Fruit fly (Drosophila melanogaster) whole organism, embryonic: Measurements from ENCODE around the gene CG15155.

Experiments used
- Asciz ChIP-seq: fragments of 200-800 bp; sonication (Bioruptor generic); optimal IDR thresholded peaks from 2 replicates; lab custom pipeline; 2017; ENCODE audit warnings: missing biosample characterization, mild to moderate bottlenecking, missing genetic modification characterization, missing genetic modification reagents
- Atf-2 ChIP-seq: fragments of 200-800 bp; sonication (Bioruptor generic); optimal IDR thresholded peaks from 2 replicates; lab custom pipeline; 2016; ENCODE audit warnings: missing biosample characterization, missing genetic modification characterization
- CG10565 ChIP-seq: fragments of 200-800 bp; sonication (Bioruptor generic); optimal IDR thresholded peaks from 3 replicates; lab custom pipeline; 2016; ENCODE audit warnings: missing biosample characterization, mild to moderate bottlenecking, missing genetic modification characterization
- CG10979 ChIP-seq: fragments of 200-800 bp; sonication (Bioruptor generic); optimal IDR thresholded peaks from 2 replicates; lab custom pipeline; 2018; ENCODE audit warnings: missing biosample characterization, mild to moderate bottlenecking, missing genetic modification characterization, moderate library complexity
- CG11456 ChIP-seq: fragments of 200-800 bp; sonication (Bioruptor generic); IDR thresholded peaks from 3 replicates; pipeline ENCODE4 v1.3.6; 2022; ENCODE audit warnings: missing biosample characterization, missing genetic modification characterization
- CG15479 ChIP-seq: fragments of 200-800 bp; sonication (Bioruptor generic); optimal IDR thresholded peaks from 3 replicates; lab custom pipeline; 2019; ENCODE audit warnings: missing biosample characterization, mild to moderate bottlenecking, missing genetic modification characterization, moderate library complexity
- CG2678 ChIP-seq: fragments of 200-800 bp; sonication (Bioruptor generic); optimal IDR thresholded peaks from 3 replicates; lab custom pipeline; 2019; ENCODE audit warnings: missing biosample characterization, mild to moderate bottlenecking, missing genetic modification characterization, moderate library complexity
- CG3281 ChIP-seq: fragments of 200-800 bp; sonication (Bioruptor generic); optimal IDR thresholded peaks from 3 replicates; lab custom pipeline; 2017; ENCODE audit warnings: missing biosample characterization, mild to moderate bottlenecking, missing genetic modification characterization
- CG34376 ChIP-seq: fragments of 200-800 bp; sonication (Bioruptor generic); optimal IDR thresholded peaks from 2 replicates; lab custom pipeline; 2018; ENCODE audit warnings: missing biosample characterization, mild to moderate bottlenecking, missing genetic modification characterization
- CG6683 ChIP-seq: fragments of 200-800 bp; sonication (Bioruptor generic); optimal IDR thresholded peaks from 2 replicates; lab custom pipeline; 2017; ENCODE audit warnings: missing biosample characterization, mild to moderate bottlenecking, missing genetic modification characterization, missing genetic modification reagents
- CG7987 ChIP-seq: fragments of 200-800 bp; sonication (Bioruptor generic); optimal IDR thresholded peaks from 2 replicates; lab custom pipeline; 2018; ENCODE audit warnings: missing biosample characterization, mild to moderate bottlenecking, missing genetic modification characterization, moderate library complexity
- CG8359 ChIP-seq: fragments of 200-800 bp; sonication (Bioruptor generic); optimal IDR thresholded peaks from 2 replicates; lab custom pipeline; 2017; ENCODE audit warnings: missing biosample characterization, mild to moderate bottlenecking, missing genetic modification characterization, borderline replicate concordance
- CG8924 ChIP-seq: fragments of 200-800 bp; optimal IDR thresholded peaks from 3 replicates; lab custom pipeline; 2019; ENCODE audit warnings: missing biosample characterization, mild to moderate bottlenecking, missing genetic modification characterization, moderate library complexity
- CG9437 ChIP-seq: fragments of 200-800 bp; sonication (Bioruptor generic); optimal IDR thresholded peaks from 2 replicates; lab custom pipeline; 2018; ENCODE audit warnings: missing biosample characterization, mild to moderate bottlenecking, missing genetic modification characterization
- CG9797 ChIP-seq: fragments of 200-800 bp; sonication (Bioruptor generic); optimal IDR thresholded peaks from 3 replicates; lab custom pipeline; 2018; ENCODE audit warnings: missing biosample characterization, mild to moderate bottlenecking, missing genetic modification characterization
- Camta ChIP-seq: fragments of 200-800 bp; sonication (Bioruptor generic); optimal IDR thresholded peaks from 2 replicates; lab custom pipeline; 2016; ENCODE audit warnings: missing biosample characterization, missing genetic modification characterization
- D ChIP-seq, 2 experiments: fragments of 200-800 bp in 1 of 2; fragments of >200 bp in 1 of 2; sonication (Bioruptor generic) in 1 of 2; optimal IDR thresholded peaks; 2 replicates in 1 of 2; 3 replicates in 1 of 2; lab custom pipeline; 2017; ENCODE audit warnings: mild to moderate bottlenecking in 1 of 2, missing biosample characterization in 1 of 2, missing genetic modification characterization in 1 of 2, missing genetic modification reagents in 1 of 2
- Dek ChIP-seq: fragments of 200-800 bp; sonication (Bioruptor generic); optimal IDR thresholded peaks from 3 replicates; lab custom pipeline; 2019; ENCODE audit warnings: missing biosample characterization, mild to moderate bottlenecking, missing genetic modification characterization, moderate library complexity
- Dip2 ChIP-seq: fragments of 200-800 bp; sonication (Bioruptor generic); IDR thresholded peaks from 2 replicates; pipeline ENCODE4 v1.3.6; 2022; ENCODE audit warnings: missing biosample characterization, missing genetic modification characterization
- Doc3 ChIP-seq: fragments of 200-800 bp; sonication (Bioruptor generic); IDR thresholded peaks from 3 replicates; pipeline ENCODE4 v1.3.6; 2022; ENCODE audit warnings: missing biosample characterization, missing genetic modification characterization; ENCODE audit not compliant: partially characterized antibody
- Dref ChIP-seq: fragments of 200-800 bp; sonication (Bioruptor generic); IDR thresholded peaks from 2 replicates; pipeline ENCODE4 v1.3.6; 2022; ENCODE audit warnings: missing biosample characterization, missing genetic modification characterization
- HHEX ChIP-seq: fragments of 200-800 bp; sonication (Bioruptor generic); optimal IDR thresholded peaks from 3 replicates; lab custom pipeline; 2017; ENCODE audit warnings: missing biosample characterization, mild to moderate bottlenecking, missing genetic modification characterization, missing genetic modification reagents
- HmgZ ChIP-seq: fragments of 200-800 bp; sonication (Bioruptor generic); optimal IDR thresholded peaks from 2 replicates; lab custom pipeline; 2018; ENCODE audit warnings: missing biosample characterization, mild to moderate bottlenecking, missing genetic modification characterization
- Hr51 ChIP-seq, 2 experiments: fragments of 200-800 bp; sonication (Bioruptor generic); optimal IDR thresholded peaks; 2 replicates in 1 of 2; 3 replicates in 1 of 2; lab custom pipeline; 2016 to 2018; ENCODE audit warnings: missing biosample characterization in 2 of 2, missing genetic modification characterization in 2 of 2, mild to moderate bottlenecking in 1 of 2, moderate library complexity in 1 of 2
- Jarid2 ChIP-seq: fragments of 200-800 bp; sonication (Bioruptor generic); optimal IDR thresholded peaks from 3 replicates; lab custom pipeline; 2017; ENCODE audit warnings: mild to moderate bottlenecking, missing biosample characterization, missing genetic modification reagents, missing genetic modification characterization
- MTF-1 ChIP-seq: fragments of 200-800 bp; sonication (Bioruptor generic); optimal IDR thresholded peaks from 2 replicates; lab custom pipeline; 2018; ENCODE audit warnings: missing biosample characterization, mild to moderate bottlenecking, missing genetic modification characterization, borderline replicate concordance
- Meics ChIP-seq: fragments of 200-800 bp; sonication (Bioruptor generic); optimal IDR thresholded peaks from 2 replicates; lab custom pipeline; 2017; ENCODE audit warnings: missing biosample characterization, mild to moderate bottlenecking, missing genetic modification characterization
- Nf-YA ChIP-seq: fragments of 200-800 bp; sonication (Bioruptor generic); IDR thresholded peaks from 2 replicates; pipeline ENCODE4 v1.3.6; 2022; ENCODE audit warnings: missing biosample characterization, missing genetic modification characterization
- NfI ChIP-seq: fragments of 200-800 bp; sonication (Bioruptor generic); optimal IDR thresholded peaks from 3 replicates; lab custom pipeline; 2018; ENCODE audit warnings: missing biosample characterization, mild to moderate bottlenecking, missing genetic modification characterization, moderate library complexity
- Ptx1 ChIP-seq: fragments of 200-800 bp; sonication (Bioruptor generic); IDR thresholded peaks from 2 replicates; pipeline ENCODE4 v1.3.6; 2022; ENCODE audit warnings: missing biosample characterization, missing genetic modification characterization
- Ravus ChIP-seq: fragments of 200-800 bp; sonication (Bioruptor generic); IDR thresholded peaks from 2 replicates; pipeline ENCODE4 v1.3.6; 2022; ENCODE audit warnings: missing biosample characterization, missing genetic modification characterization
- Rfx ChIP-seq: fragments of 200-800 bp; sonication (Bioruptor generic); IDR thresholded peaks from 2 replicates; pipeline ENCODE4 v1.3.6; 2022; ENCODE audit warnings: missing biosample characterization, missing genetic modification characterization
- Vsx1 ChIP-seq: fragments of 200-800 bp; sonication (Bioruptor generic); optimal IDR thresholded peaks from 2 replicates; lab custom pipeline; 2017; ENCODE audit warnings: missing biosample characterization, mild to moderate bottlenecking, missing genetic modification characterization, missing genetic modification reagents
- bcd ChIP-seq: fragments of 200-800 bp; sonication (Bioruptor generic); optimal IDR thresholded peaks from 2 replicates; lab custom pipeline; 2017; ENCODE audit warnings: missing biosample characterization, mild to moderate bottlenecking, missing genetic modification characterization
- bowl ChIP-seq: fragments of 200-800 bp; sonication (Bioruptor generic); IDR thresholded peaks from 2 replicates; pipeline ENCODE4 v1.3.6; 2022; ENCODE audit warnings: missing biosample characterization, missing genetic modification characterization
- btn ChIP-seq: fragments of 200-800 bp; sonication (Bioruptor generic); optimal IDR thresholded peaks from 2 replicates; lab custom pipeline; 2016; ENCODE audit warnings: missing biosample characterization, missing genetic modification characterization
- chif ChIP-seq, 2 experiments: fragments of 200-800 bp; sonication (Bioruptor generic); optimal IDR thresholded peaks; 3 replicates each; lab custom pipeline; 2016; ENCODE audit warnings: missing biosample characterization in 2 of 2, missing genetic modification characterization in 2 of 2
- ci ChIP-seq: fragments of 200-800 bp; sonication (Bioruptor generic); IDR thresholded peaks from 3 replicates; pipeline ENCODE4 v1.3.6; 2022; ENCODE audit warnings: missing biosample characterization, missing genetic modification characterization
- disco-r ChIP-seq: fragments of 200-800 bp; sonication (Bioruptor generic); optimal IDR thresholded peaks from 2 replicates; lab custom pipeline; 2016; ENCODE audit warnings: missing biosample characterization, missing genetic modification characterization
- emc ChIP-seq: fragments of 200-800 bp; sonication (Bioruptor generic); optimal IDR thresholded peaks from 2 replicates; lab custom pipeline; 2016; ENCODE audit warnings: missing biosample characterization, missing genetic modification characterization
- eve ChIP-seq, 2 experiments: fragments of >200 bp; optimal IDR thresholded peaks; 2 replicates each; lab custom pipeline; 2017; ENCODE audit warnings: missing biosample characterization in 2 of 2, missing genetic modification characterization in 2 of 2
- inv ChIP-seq: fragments of 200-800 bp; sonication (Bioruptor generic); IDR thresholded peaks from 2 replicates; pipeline ENCODE4 v1.3.6; 2022; ENCODE audit warnings: missing biosample characterization, missing genetic modification characterization; ENCODE audit not compliant: partially characterized antibody
- jing ChIP-seq: fragments of 200-800 bp; sonication (Bioruptor generic); optimal IDR thresholded peaks from 2 replicates; lab custom pipeline; 2018; ENCODE audit warnings: missing biosample characterization, mild to moderate bottlenecking, missing genetic modification characterization
- kay ChIP-seq: fragments of 200-800 bp; sonication (Bioruptor generic); optimal IDR thresholded peaks from 2 replicates; lab custom pipeline; 2016; ENCODE audit warnings: missing biosample characterization, missing genetic modification characterization
- lab ChIP-seq: fragments of 200-800 bp; sonication (Bioruptor generic); optimal IDR thresholded peaks from 3 replicates; lab custom pipeline; 2017; ENCODE audit warnings: missing biosample characterization, missing genetic modification characterization, mild to moderate bottlenecking, moderate library complexity, missing genetic modification reagents
- odd ChIP-seq: fragments of 200-800 bp; sonication (Bioruptor generic); optimal IDR thresholded peaks from 2 replicates; lab custom pipeline; 2017; ENCODE audit warnings: missing biosample characterization, mild to moderate bottlenecking, missing genetic modification characterization
- pb ChIP-seq: fragments of 200-800 bp; sonication (Bioruptor generic); optimal IDR thresholded peaks from 3 replicates; lab custom pipeline; 2016; ENCODE audit warnings: missing biosample characterization, missing genetic modification characterization
- pho ChIP-seq: fragments of 200-800 bp; sonication (Bioruptor generic); optimal IDR thresholded peaks from 2 replicates; lab custom pipeline; 2016; ENCODE audit warnings: missing biosample characterization, missing genetic modification characterization
- repo ChIP-seq: fragments of 200-800 bp; sonication (Bioruptor generic); optimal IDR thresholded peaks from 2 replicates; lab custom pipeline; 2016; ENCODE audit warnings: missing biosample characterization, missing genetic modification characterization
- ssp ChIP-seq: fragments of 200-800 bp; sonication (Bioruptor generic); IDR thresholded peaks from 2 replicates; pipeline ENCODE4 v1.3.6; 2022; ENCODE audit warnings: missing biosample characterization, missing genetic modification characterization

CG15155 gene

dm6 chr2L:18151826-18152138 is 2.9 kb upstream of the CG15155 start (continued):
- no peak for TF ChIP-seq CG7987 (GFP tag; lab: Kevin White, UChicago)
- TF ChIP-seq CG6683 (GFP tag; lab: Kevin White, UChicago), result no peak
- no peak for TF ChIP-seq pb (GFP tag; lab: Kevin White, UChicago)
- peak; percentile 24 for TF ChIP-seq Asciz
- no peak for TF ChIP-seq emc (GFP tag; lab: Kevin White, UChicago)
- no peak for TF ChIP-seq lab (GFP tag; lab: Kevin White, UChicago)
- no peak for TF ChIP-seq Dref (GFP tag; lab: Robert Waterston, UW)
- no peak for TF ChIP-seq CG8359
- no peak for TF ChIP-seq jing (GFP tag; lab: Kevin White, UChicago)
- no peak for TF ChIP-seq Jarid2 (GFP tag; lab: Kevin White, UChicago)
- TF ChIP-seq odd (GFP tag; lab: Kevin White, UChicago), result no peak
- no peak for TF ChIP-seq Doc3
- TF ChIP-seq Hr51 (GFP tag; optimal IDR thresholded peaks at IDR 0.05; lab: Kevin White, UChicago), result no peak
- TF ChIP-seq CG3281, result peak; percentile 35
- TF ChIP-seq Ravus, result no peak
- no peak for TF ChIP-seq Nf-YA (GFP tag; lab: Robert Waterston, UW)
- no peak for TF ChIP-seq HHEX
- TF ChIP-seq Meics (GFP tag; lab: Kevin White, UChicago), result peak; percentile 26
- TF ChIP-seq Dip2 (GFP tag; lab: Robert Waterston, UW), result no peak
- TF ChIP-seq kay (GFP tag; lab: Kevin White, UChicago), result no peak
- no peak for TF ChIP-seq bowl (GFP tag; lab: Robert Waterston, UW)
- no peak for TF ChIP-seq Camta
- TF ChIP-seq CG34376 (GFP tag; lab: Kevin White, UChicago), result no peak
- TF ChIP-seq btn (GFP tag; lab: Kevin White, UChicago), result no peak
- no peak for TF ChIP-seq repo
- TF ChIP-seq disco-r (GFP tag; lab: Kevin White, UChicago), result no peak
- TF ChIP-seq CG15479 (GFP tag; lab: Kevin White, UChicago), result no peak
- peak in 1 of 2 experiments; percentile 80 for TF ChIP-seq eve (GFP tag; optimal IDR thresholded peaks at IDR 0.05; lab: Kevin White, UChicago)
- TF ChIP-seq D (optimal IDR thresholded peaks at IDR 0.05; lab: Kevin White, UChicago), result no peak
- TF ChIP-seq D (GFP tag; optimal IDR thresholded peaks at IDR 0.05; lab: Kevin White, UChicago), result no peak
- peak; percentile 4; the same call in 1 of the 3 replicates for TF ChIP-seq CG11456 (GFP tag; lab: Robert Waterston, UW)
- peak; percentile 28 for TF ChIP-seq Vsx1 (GFP tag; lab: Kevin White, UChicago)
- no peak for TF ChIP-seq ci (GFP tag; lab: Robert Waterston, UW)
- no peak for TF ChIP-seq HmgZ (tag; lab: Kevin White, UChicago)
- TF ChIP-seq Ptx1, result no peak
- TF ChIP-seq CG10565 (GFP tag; lab: Kevin White, UChicago), result no peak

dm6 chr2L:18152172-18152639 is 2.4 kb upstream of the CG15155 start, which contains the start of gene Socs36E:
Gene Socs36E, minus strand, starts transcription at chr2L:18152417.
- peak; percentile 11 for TF ChIP-seq Atf-2 (GFP tag; lab: Kevin White, UChicago)
- peak; percentile 9 for TF ChIP-seq bcd (GFP tag; lab: Kevin White, UChicago)
- peak in 1 of 2 experiments; percentile 29 for TF ChIP-seq chif (GFP tag; optimal IDR thresholded peaks at IDR 0.05; lab: Kevin White, UChicago)
- TF ChIP-seq Rfx (GFP tag; lab: Robert Waterston, UW), result peak; percentile 59
- TF ChIP-seq CG6683 (GFP tag; lab: Kevin White, UChicago), result peak; percentile 2
- peak; percentile 56; the same call in 1 of the 2 replicates for TF ChIP-seq ssp (GFP tag; lab: Robert Waterston, UW)
- TF ChIP-seq Dek (tag; lab: Kevin White, UChicago), result peak; percentile 58
- TF ChIP-seq pho (GFP tag; lab: Kevin White, UChicago), result peak; percentile 37
- peak; percentile 42; the same call in 1 of the 2 replicates for TF ChIP-seq inv (GFP tag; lab: Robert Waterston, UW)
- peak; percentile 1 for TF ChIP-seq MTF-1 (GFP tag; lab: Kevin White, UChicago)
- peak; percentile 99 for TF ChIP-seq CG9797 (GFP tag; lab: Kevin White, UChicago)
- peak; percentile 0 for TF ChIP-seq CG10979
- TF ChIP-seq CG7987 (GFP tag; lab: Kevin White, UChicago), result peak; percentile 62
- TF ChIP-seq NfI (GFP tag; lab: Kevin White, UChicago), result peak; percentile 37
- peak; percentile 7 for TF ChIP-seq CG9437 (GFP tag; lab: Kevin White, UChicago)
- TF ChIP-seq CG8924 (tag; lab: Kevin White, UChicago), result peak; percentile 55
- peak; percentile 2 for TF ChIP-seq CG2678 (tag; lab: Kevin White, UChicago)
- TF ChIP-seq ci (GFP tag; lab: Robert Waterston, UW), result no peak; the same call in 1 of the 3 replicates
